Fruit fly (Drosophila melanogaster) whole organism, embryonic: Measurements from ENCODE around the gene CG16853.

Experiments
- Abd-B ChIP-seq: fragments of 200-800 bp; sonication (Bioruptor generic); optimal IDR thresholded peaks from 2 replicates; lab custom pipeline; 2018; ENCODE audit warnings: missing biosample characterization, mild to moderate bottlenecking, missing genetic modification characterization, moderate library complexity
- CG10274 ChIP-seq: fragments of 200-800 bp; sonication (Bioruptor generic); optimal IDR thresholded peaks from 3 replicates; lab custom pipeline; 2017; ENCODE audit warnings: missing biosample characterization, mild to moderate bottlenecking, missing genetic modification characterization
- CG11398 ChIP-seq: fragments of 200-800 bp; sonication (Bioruptor generic); optimal IDR thresholded peaks from 2 replicates; lab custom pipeline; 2016; ENCODE audit warnings: missing biosample characterization, missing genetic modification characterization
- CG12236 ChIP-seq: fragments of 200-800 bp; sonication (Bioruptor generic); optimal IDR thresholded peaks from 2 replicates; lab custom pipeline; 2016; ENCODE audit warnings: missing biosample characterization, missing genetic modification characterization
- CG1647 ChIP-seq: fragments of 200-800 bp; sonication (Bioruptor generic); optimal IDR thresholded peaks from 3 replicates; lab custom pipeline; 2016; ENCODE audit warnings: missing biosample characterization, missing genetic modification characterization
- CG18599 ChIP-seq: fragments of 200-800 bp; sonication (Bioruptor generic); optimal IDR thresholded peaks from 3 replicates; lab custom pipeline; 2017; ENCODE audit warnings: missing biosample characterization, missing genetic modification characterization, mild to moderate bottlenecking, moderate library complexity, missing genetic modification reagents
- CG2129 ChIP-seq: fragments of 200-800 bp; sonication (Bioruptor generic); IDR thresholded peaks from 2 replicates; pipeline ENCODE4 v1.3.6; 2022; ENCODE audit warnings: missing biosample characterization, missing genetic modification characterization; ENCODE audit not compliant: partially characterized antibody
- CG33557 ChIP-seq: fragments of 200-800 bp; sonication (Bioruptor generic); optimal IDR thresholded peaks from 2 replicates; lab custom pipeline; 2019; ENCODE audit warnings: missing biosample characterization, mild to moderate bottlenecking, missing genetic modification characterization, moderate library complexity
- CG4328 ChIP-seq: fragments of 200-800 bp; sonication (Bioruptor generic); optimal IDR thresholded peaks from 3 replicates; lab custom pipeline; 2017; ENCODE audit warnings: missing biosample characterization, missing genetic modification reagents, missing genetic modification characterization
- CG4404 ChIP-seq: fragments of 200-800 bp; sonication (Bioruptor generic); IDR thresholded peaks from 2 replicates; pipeline ENCODE4 v1.3.6; 2022; ENCODE audit warnings: missing biosample characterization, missing genetic modification characterization
- CG8290 ChIP-seq, 3 experiments: fragments of 200-800 bp; sonication (Bioruptor generic); optimal IDR thresholded peaks; 2 replicates each; lab custom pipeline; 2016 to 2019; ENCODE audit warnings: missing biosample characterization in 3 of 3, missing genetic modification characterization in 3 of 3, mild to moderate bottlenecking in 2 of 3, moderate library complexity in 1 of 3
- CG9797 ChIP-seq: fragments of 200-800 bp; sonication (Bioruptor generic); optimal IDR thresholded peaks from 3 replicates; lab custom pipeline; 2018; ENCODE audit warnings: missing biosample characterization, mild to moderate bottlenecking, missing genetic modification characterization
- CG9932 ChIP-seq: fragments of 200-800 bp; sonication (Bioruptor generic); IDR thresholded peaks from 2 replicates; pipeline ENCODE4 v1.3.6; 2022; ENCODE audit warnings: missing biosample characterization, missing genetic modification characterization
- Camta ChIP-seq: fragments of 200-800 bp; sonication (Bioruptor generic); optimal IDR thresholded peaks from 2 replicates; lab custom pipeline; 2016; ENCODE audit warnings: missing biosample characterization, missing genetic modification characterization
- Dip3 ChIP-seq: fragments of 200-800 bp; sonication (Bioruptor generic); optimal IDR thresholded peaks from 3 replicates; lab custom pipeline; 2016; ENCODE audit warnings: missing biosample characterization, missing genetic modification characterization
- Ets65A ChIP-seq: fragments of 200-800 bp; sonication (Bioruptor generic); peaks from one replicate; lab custom pipeline; 2016; ENCODE audit warnings: missing biosample characterization, missing genetic modification characterization
- Jarid2 ChIP-seq: fragments of 200-800 bp; sonication (Bioruptor generic); optimal IDR thresholded peaks from 3 replicates; lab custom pipeline; 2017; ENCODE audit warnings: mild to moderate bottlenecking, missing biosample characterization, missing genetic modification reagents, missing genetic modification characterization
- Med ChIP-seq: fragments of 200-800 bp; sonication (Bioruptor generic); peaks from one replicate; lab custom pipeline; 2016; ENCODE audit warnings: missing biosample characterization, missing genetic modification characterization, mild to moderate bottlenecking, inconsistent platforms, moderate library complexity
- NFAT ChIP-seq: fragments of 200-800 bp; sonication (Bioruptor generic); IDR thresholded peaks from 2 replicates; pipeline ENCODE4 v1.3.6; 2022; ENCODE audit warnings: missing biosample characterization, missing genetic modification characterization
- Scr ChIP-seq: fragments of 200-800 bp; sonication (Bioruptor generic); IDR thresholded peaks from 2 replicates; pipeline ENCODE4 v1.3.6; 2022; ENCODE audit warnings: missing biosample characterization, missing genetic modification characterization; ENCODE audit not compliant: partially characterized antibody
- Vsx1 ChIP-seq: fragments of 200-800 bp; sonication (Bioruptor generic); optimal IDR thresholded peaks from 2 replicates; lab custom pipeline; 2017; ENCODE audit warnings: missing biosample characterization, mild to moderate bottlenecking, missing genetic modification characterization, missing genetic modification reagents
- abd-A ChIP-seq: fragments of 200-800 bp; sonication (Bioruptor generic); optimal IDR thresholded peaks from 3 replicates; lab custom pipeline; 2019; ENCODE audit warnings: missing biosample characterization, mild to moderate bottlenecking, missing genetic modification characterization, moderate library complexity
- ash1 ChIP-seq: fragments of 200-800 bp; sonication (Bioruptor generic); optimal IDR thresholded peaks from 2 replicates; lab custom pipeline; 2018; ENCODE audit warnings: missing biosample characterization, mild to moderate bottlenecking, missing genetic modification characterization
- ato ChIP-seq: fragments of 200-800 bp; sonication (Bioruptor generic); IDR thresholded peaks from 2 replicates; pipeline ENCODE4 v1.3.6; 2022; ENCODE audit warnings: missing biosample characterization, missing genetic modification characterization; ENCODE audit not compliant: partially characterized antibody
- bab2 ChIP-seq: fragments of 200-800 bp; sonication (Bioruptor generic); optimal IDR thresholded peaks from 2 replicates; lab custom pipeline; 2016; ENCODE audit warnings: missing biosample characterization, missing genetic modification characterization
- bigmax ChIP-seq: fragments of 200-800 bp; sonication (Bioruptor generic); optimal IDR thresholded peaks from 2 replicates; lab custom pipeline; 2018; ENCODE audit warnings: missing biosample characterization, mild to moderate bottlenecking, missing genetic modification characterization
- fd64A ChIP-seq: fragments of 200-800 bp; sonication (Bioruptor generic); optimal IDR thresholded peaks from 3 replicates; lab custom pipeline; 2018; ENCODE audit warnings: missing biosample characterization, mild to moderate bottlenecking, missing genetic modification characterization
- fru ChIP-seq: fragments of >200 bp; optimal IDR thresholded peaks from 2 replicates; lab custom pipeline; 2017
- gcm ChIP-seq: fragments of 200-800 bp; sonication (Bioruptor generic); optimal IDR thresholded peaks from 2 replicates; lab custom pipeline; 2019; ENCODE audit warnings: missing biosample characterization, mild to moderate bottlenecking, missing genetic modification characterization, moderate library complexity
- klu ChIP-seq: fragments of 200-800 bp; sonication (Bioruptor generic); IDR thresholded peaks from 2 replicates; pipeline ENCODE4 v1.3.6; 2022; ENCODE audit warnings: missing biosample characterization, missing genetic modification characterization
- phol ChIP-seq: fragments of 200-800 bp; sonication (Bioruptor generic); optimal IDR thresholded peaks from 3 replicates; lab custom pipeline; 2018; ENCODE audit warnings: missing biosample characterization, mild to moderate bottlenecking, missing genetic modification characterization, moderate library complexity
- row ChIP-seq: fragments of 200-800 bp; sonication (Bioruptor generic); IDR thresholded peaks from 3 replicates; pipeline ENCODE4 v1.3.6; 2022; ENCODE audit warnings: missing biosample characterization, missing genetic modification characterization
- sd ChIP-seq: fragments of 200-800 bp; sonication (Bioruptor generic); optimal IDR thresholded peaks from 3 replicates; lab custom pipeline; 2018; ENCODE audit warnings: missing biosample characterization, mild to moderate bottlenecking, missing genetic modification characterization, moderate library complexity
- ttk ChIP-seq: fragments of 200-800 bp; sonication (Bioruptor generic); IDR thresholded peaks from 2 replicates; pipeline ENCODE4 v2.1.2; 2022; ENCODE audit warnings: missing biosample characterization, missing genetic modification characterization
- wdn ChIP-seq: fragments of 200-800 bp; sonication (Bioruptor generic); IDR thresholded peaks from 2 replicates; pipeline ENCODE4 v1.3.6; 2022; ENCODE audit warnings: missing biosample characterization, missing genetic modification characterization
- zen ChIP-seq: fragments of 200-800 bp; sonication (Bioruptor generic); optimal IDR thresholded peaks from 3 replicates; lab custom pipeline; 2018; ENCODE audit warnings: missing biosample characterization, mild to moderate bottlenecking, missing genetic modification characterization, moderate library complexity

CG16853 gene

DNA sequence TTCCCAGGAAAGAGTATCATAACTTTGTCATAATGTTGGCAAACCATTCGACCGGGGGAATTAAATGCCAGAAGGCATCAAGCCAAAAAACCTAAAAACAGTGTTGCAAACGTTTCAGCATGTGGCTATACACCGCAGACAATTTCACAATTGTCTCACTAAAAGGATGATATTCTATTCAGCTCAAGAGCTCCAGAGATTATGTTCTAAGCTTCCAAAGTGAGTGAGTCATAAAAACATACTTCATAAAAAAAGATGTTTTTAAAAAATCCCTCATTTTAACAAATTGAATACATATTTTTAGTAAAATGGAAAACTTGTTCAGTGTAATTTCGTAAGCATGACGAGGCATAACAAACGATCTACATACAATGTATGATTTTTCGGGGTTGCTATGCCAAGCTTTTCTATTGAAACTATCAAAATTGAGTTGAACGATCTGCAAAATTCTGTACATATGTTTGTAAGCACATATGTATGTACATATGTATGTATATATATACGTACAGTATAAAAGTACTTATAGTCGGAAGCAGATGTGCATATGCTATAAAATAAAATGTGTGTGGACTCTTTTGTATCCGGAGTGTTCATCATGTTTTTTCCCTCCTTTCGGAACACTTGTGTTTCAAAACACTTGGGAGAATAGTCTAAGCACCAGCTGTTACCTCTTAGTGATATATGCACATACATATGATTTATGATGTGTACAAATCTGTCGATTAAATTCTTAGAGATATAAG is 27.0 kb upstream of the CG16853 start (continued):
- TF ChIP-seq row (peak; percentile 74), ato (GFP tag; lab: Robert Waterston, UW) (no peak), wdn (GFP tag; lab: Robert Waterston, UW) (peak; percentile 39; the same call in 1 of the 2 replicates), CG8290 (GFP tag; optimal IDR thresholded peaks at IDR 0.05; lab: Kevin White, UChicago) (no peak), CG8290 (tag; optimal IDR thresholded peaks at IDR 0.05; lab: Kevin White, UChicago) (peak in 1 of 2 experiments; percentile 40), CG10274 (GFP tag; lab: Kevin White, UChicago) (peak; percentile 50), CG4404 (GFP tag; lab: Robert Waterston, UW) (peak; percentile 28; the same call in 1 of the 2 replicates), Abd-B (GFP tag; lab: Kevin White, UChicago) (peak; percentile 70), CG1647 (peak; percentile 81), gcm (GFP tag; lab: Kevin White, UChicago) (peak; percentile 7), ash1 (GFP tag; lab: Kevin White, UChicago) (no peak), fd64A (GFP tag; lab: Kevin White, UChicago) (no peak), sd (tag; lab: Kevin White, UChicago) (peak; percentile 8), phol (peak; percentile 85), CG4328 (GFP tag; lab: Kevin White, UChicago) (no peak), CG2129 (GFP tag; lab: Robert Waterston, UW) (no peak), NFAT (GFP tag; lab: Robert Waterston, UW) (peak; percentile 66), Camta (peak; percentile 84), CG11398 (no peak), Med (GFP tag; lab: Kevin White, UChicago) (peak; percentile 98), bab2 (GFP tag; lab: Kevin White, UChicago) (peak; percentile 71), Vsx1 (GFP tag; lab: Kevin White, UChicago) (peak; percentile 14), fru (lab: Kevin White, UChicago) (no peak), Jarid2 (GFP tag; lab: Kevin White, UChicago) (peak; percentile 4), abd-A (tag; lab: Kevin White, UChicago) (no peak), CG9797 (GFP tag; lab: Kevin White, UChicago) (no peak), CG33557 (no peak), CG9932 (GFP tag; lab: Robert Waterston, UW) (peak; percentile 17; the same call in 1 of the 2 replicates)

DNA sequence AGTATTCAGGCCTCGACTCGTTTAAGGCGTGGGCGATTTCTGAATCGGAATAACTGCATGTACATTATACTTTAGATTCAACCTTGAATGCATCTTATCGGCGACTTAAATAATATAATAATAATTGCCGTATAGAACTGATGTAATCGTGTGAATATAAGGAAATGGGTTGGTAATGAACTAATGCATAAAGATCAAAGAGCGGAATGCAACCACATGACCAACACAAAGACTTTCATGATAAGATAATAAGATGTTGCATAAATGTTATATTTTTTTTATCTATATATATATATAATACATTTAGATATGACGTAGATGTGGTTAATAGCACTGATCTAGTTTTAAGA is 26.4 kb upstream of the CG16853 start:
- TF ChIP-seq CG18599 (no peak), CG2129 (GFP tag; lab: Robert Waterston, UW) (no peak), CG12236 (GFP tag; lab: Kevin White, UChicago) (no peak), bigmax (no peak), Ets65A (GFP tag; lab: Kevin White, UChicago) (peak; percentile 70)

DNA sequence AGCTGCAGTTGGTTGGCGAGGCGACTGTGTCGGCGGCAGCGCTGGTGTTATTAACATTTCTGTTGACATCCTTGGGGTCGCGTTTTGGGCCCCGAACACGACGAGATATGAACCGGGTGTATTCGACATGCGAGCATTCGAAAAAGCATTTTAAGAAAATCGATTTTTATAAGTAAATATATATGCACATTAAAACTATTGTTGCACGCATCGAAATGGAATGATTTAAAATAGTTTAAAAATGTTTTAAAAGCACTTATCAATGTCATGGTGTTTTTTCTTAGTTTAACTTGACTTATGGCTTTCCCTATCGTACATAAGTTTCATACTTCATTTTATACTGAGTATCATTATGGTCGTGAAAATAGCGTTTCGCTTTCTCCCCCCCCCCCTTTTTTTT is 20.3 kb upstream of the CG16853 start:
- TF ChIP-seq Dip3 (GFP tag; lab: Kevin White, UChicago) (no peak), row (peak; percentile 31; the same call in 1 of the 3 replicates)
- TF ChIP-seq, all 482 proteins: peak for 1

DNA sequence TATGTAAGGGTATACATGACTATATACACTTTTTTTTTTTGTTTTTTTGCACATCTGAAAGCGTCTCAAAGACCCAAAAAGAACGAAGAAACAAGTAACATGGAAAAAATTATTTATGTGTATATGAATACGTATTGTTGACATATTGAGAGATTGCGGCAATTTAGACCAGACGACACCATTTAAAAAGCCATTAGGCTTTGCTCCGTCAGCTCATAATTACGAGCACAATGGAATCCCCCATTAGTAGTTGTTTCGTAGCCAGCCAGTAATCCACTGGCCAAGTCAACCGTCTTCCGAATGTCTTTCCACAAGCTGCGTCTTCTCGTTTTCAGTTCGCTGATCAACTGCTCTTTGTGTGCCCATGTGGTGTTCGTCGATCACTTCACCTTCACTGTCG is 14.5 kb upstream of the CG16853 start, which contains the start of gene CG33640:
Gene CG33640, plus strand, starts transcription at position 301 of the 400 bp plus-strand sequence.
- TF ChIP-seq klu (GFP tag; lab: Robert Waterston, UW) (no peak), Scr (GFP tag; lab: Robert Waterston, UW) (no peak), ttk (no peak), zen (tag; lab: Kevin White, UChicago) (peak; percentile 15)
